Fruit fly (Drosophila melanogaster): ENCODE measurements around the gene Klp3A.
A peak's percentile ranks its signal among the peaks of the same experiment; 100 is the strongest.

The Klp3A gene

dm6 chrX:2619651-2620050 lies 15.8 kb upstream of the Klp3A start, which contains the start of the genes Tsp3A and Seipin (continued):
- peak; percentile 67 for TF ChIP-seq HLH4C (GFP tag; IDR thresholded peaks at IDR 0.05; ENCODE audit: partially characterized antibody)
- peak; percentile 84 for TF ChIP-seq mam (GFP tag; optimal IDR thresholded peaks at IDR 0.05)
- TF ChIP-seq CG4404 (GFP tag; IDR thresholded peaks at IDR 0.05), result peak; percentile 16; the same call in 1 of the 2 replicates

DNA sequence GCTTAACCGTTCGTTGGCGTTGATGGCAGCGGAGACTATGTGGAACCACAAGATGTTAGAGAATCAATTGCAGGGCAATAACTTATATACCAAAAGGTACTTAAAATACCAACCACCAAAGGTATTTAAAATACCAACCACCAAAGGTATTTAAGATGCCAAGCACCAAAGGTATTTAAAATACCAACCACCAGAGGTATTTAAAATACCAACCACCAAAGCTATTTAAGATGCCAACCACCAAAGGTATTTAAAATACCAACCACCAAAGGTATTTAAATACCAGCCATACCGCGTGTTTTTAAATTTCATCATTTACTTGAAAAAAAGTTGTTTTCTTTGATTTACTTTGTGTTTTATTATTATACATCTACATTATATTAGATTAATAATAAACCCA lies 13.6 kb upstream of the Klp3A start:
- TF ChIP-seq Dp (GFP tag; optimal IDR thresholded peaks at IDR 0.05) (peak; percentile 77), Lhr (GFP tag; optimal IDR thresholded peaks at IDR 0.05) (peak; percentile 49), CG9797 (GFP tag; optimal IDR thresholded peaks at IDR 0.05) (peak; percentile 32), pzg (GFP tag; optimal IDR thresholded peaks at IDR 0.05) (peak; percentile 68), Hmx (GFP tag; optimal IDR thresholded peaks at IDR 0.05) (no peak), CG7271 (tag; optimal IDR thresholded peaks at IDR 0.05) (no peak), Ets97D (GFP tag; optimal IDR thresholded peaks at IDR 0.05) (no peak), gfzf (GFP tag; optimal IDR thresholded peaks at IDR 0.05) (peak; percentile 70), BEAF-32 (GFP tag; optimal IDR thresholded peaks at IDR 0.05) (peak; percentile 5), az2 (GFP tag; optimal IDR thresholded peaks at IDR 0.05) (no peak)

dm6 chrX:2610236-2610635 lies 6.4 kb upstream of the Klp3A start, which contains the start of gene eIF3g1:
eIF3g1 (minus strand) TSS chrX:2610336.
- TF ChIP-seq gfzf (GFP tag; optimal IDR thresholded peaks at IDR 0.05), result peak; percentile 70
- TF ChIP-seq MESR4 (GFP tag; optimal IDR thresholded peaks at IDR 0.05), result peak; percentile 85
- peak; percentile 12 for TF ChIP-seq CG9797 (GFP tag; optimal IDR thresholded peaks at IDR 0.05)
- peak; percentile 27 for TF ChIP-seq Dp (GFP tag; optimal IDR thresholded peaks at IDR 0.05)
- TF ChIP-seq pzg (GFP tag; optimal IDR thresholded peaks at IDR 0.05), result peak; percentile 41

DNA sequence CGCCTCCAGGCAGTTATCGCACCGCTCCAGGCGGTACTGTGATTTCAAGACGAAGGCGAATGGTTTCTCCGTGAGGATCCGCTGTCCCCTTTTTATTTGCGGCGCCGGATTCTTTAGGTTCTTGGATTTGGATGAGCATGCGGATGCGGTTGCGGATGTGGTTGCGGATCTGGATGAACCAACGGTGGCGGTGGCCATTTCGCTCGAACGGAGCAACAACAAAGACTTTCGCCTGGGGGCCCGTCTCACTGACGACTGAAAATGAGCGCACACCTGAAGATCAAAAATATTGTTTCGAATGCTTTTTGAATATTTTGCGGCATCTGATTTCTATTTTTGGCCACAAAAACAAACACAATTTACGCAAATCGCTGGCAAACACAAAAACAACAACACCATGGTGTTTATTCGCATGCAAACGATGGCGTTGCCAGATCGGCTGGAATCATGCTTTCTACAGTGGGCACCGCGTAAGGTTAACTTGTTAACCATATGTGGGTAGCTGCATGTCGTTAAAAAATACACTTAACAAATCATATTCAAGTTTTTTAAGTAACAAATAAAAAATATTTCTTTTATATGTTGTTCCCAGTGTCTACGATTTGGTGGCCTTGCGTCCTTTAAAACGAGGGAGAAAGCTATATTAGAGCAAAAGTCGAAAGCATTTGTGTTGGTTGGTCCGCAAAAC lies 4.8 kb upstream of the Klp3A start, which contains the start of gene Smyd3:
Smyd3 (minus strand) TSS at position 407 of the 688 bp plus-strand sequence.
- TF ChIP-seq unpg (GFP tag; optimal IDR thresholded peaks at IDR 0.05) (peak; percentile 80), sisA (GFP tag; IDR thresholded peaks at IDR 0.05) (peak; percentile 81), hth (optimal IDR thresholded peaks at IDR 0.05) (no peak), Aef1 (GFP tag; IDR thresholded peaks at IDR 0.05) (peak; percentile 87), hbn (GFP tag; IDR thresholded peaks at IDR 0.05; ENCODE audit: partially characterized antibody) (no peak), pb (GFP tag; optimal IDR thresholded peaks at IDR 0.05) (peak; percentile 53), br (optimal IDR thresholded peaks at IDR 0.05) (no peak), prd (optimal IDR thresholded peaks at IDR 0.05) (no peak), prd (GFP tag; IDR thresholded peaks at IDR 0.05) (peak; percentile 86), CG12659 (GFP tag; optimal IDR thresholded peaks at IDR 0.05) (peak; percentile 70), org-1 (GFP tag; optimal IDR thresholded peaks at IDR 0.05) (peak; percentile 48), CG8290 (GFP tag; optimal IDR thresholded peaks at IDR 0.05) (peak; percentile 61), CG8290 (tag; optimal IDR thresholded peaks at IDR 0.05) (no peak), kah (GFP tag; optimal IDR thresholded peaks at IDR 0.05) (peak; percentile 23), CG11504 (tag; optimal IDR thresholded peaks at IDR 0.05) (no peak), p53 (GFP tag; optimal IDR thresholded peaks at IDR 0.05) (peak; percentile 47), Neu2 (GFP tag; optimal IDR thresholded peaks at IDR 0.05; ENCODE audit: borderline replicate concordance) (no peak), jumu (GFP tag; optimal IDR thresholded peaks at IDR 0.05) (peak; percentile 62), CG17829 (tag; optimal IDR thresholded peaks at IDR 0.05) (peak; percentile 66), danr (GFP tag; IDR thresholded peaks at IDR 0.05) (peak; percentile 69), al (GFP tag; IDR thresholded peaks at IDR 0.05) (peak; percentile 67), BEAF-32 (GFP tag; optimal IDR thresholded peaks at IDR 0.05) (peak; percentile 14), CHES-1-like (GFP tag; optimal IDR thresholded peaks at IDR 0.05) (peak; percentile 70), CG4424 (GFP tag; optimal IDR thresholded peaks at IDR 0.05) (peak; percentile 80), Mes4 (GFP tag; optimal IDR thresholded peaks at IDR 0.05) (peak; percentile 34), inv (GFP tag; IDR thresholded peaks at IDR 0.05; ENCODE audit: partially characterized antibody) (no peak), CG7963 (GFP tag; IDR thresholded peaks at IDR 0.05; ENCODE audit: partially characterized antibody) (no peak), nerfin-1 (tag; optimal IDR thresholded peaks at IDR 0.05) (peak; percentile 29), btn (GFP tag; optimal IDR thresholded peaks at IDR 0.05) (peak; percentile 17), sima (GFP tag; optimal IDR thresholded peaks at IDR 0.05) (no peak), CG11696 (GFP tag; IDR thresholded peaks at IDR 0.05) (peak; percentile 70), CG43689 (GFP tag; IDR thresholded peaks at IDR 0.05) (peak; percentile 35; the same call in 1 of the 2 replicates)

Data from whole organism, embryonic.